Fruit fly (Drosophila melanogaster): Measurements from ENCODE around the gene CG4768.

Gene CG4768

DNA sequence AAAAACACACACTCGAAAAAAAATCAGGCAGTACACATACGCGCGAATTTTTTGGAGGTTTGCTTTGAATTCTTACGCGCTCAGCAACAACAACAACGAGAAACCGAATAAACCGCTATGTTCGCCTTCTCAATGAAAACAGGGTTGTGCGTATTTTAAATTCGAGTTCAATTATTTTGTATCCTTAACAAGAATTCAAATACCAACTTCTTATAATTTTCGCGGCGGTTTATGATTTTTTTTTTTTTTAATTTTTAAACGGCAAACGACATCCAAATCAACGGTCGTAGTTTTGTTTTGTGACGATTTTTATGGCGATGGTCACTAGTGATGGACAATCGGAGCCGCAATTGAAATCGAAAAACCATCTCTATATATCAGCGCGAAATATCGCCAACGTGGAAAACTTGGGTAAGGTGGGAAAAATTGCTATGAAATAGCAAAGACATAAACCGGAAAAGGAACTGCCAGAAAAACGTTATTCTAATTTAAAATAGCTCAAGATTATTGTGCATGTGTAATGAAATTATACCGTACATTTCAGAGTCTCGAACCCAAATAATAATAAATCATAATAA is 40.3 kb upstream of the CG4768 start, which contains the start of gene goe (continued):
- TF ChIP-seq MTF-1 (GFP tag; optimal IDR thresholded peaks at IDR 0.05; ENCODE audit: borderline replicate concordance), result peak; percentile 81
- TF ChIP-seq E2f2 (GFP tag; IDR thresholded peaks at IDR 0.05), result peak; percentile 83
- peak; percentile 0 for TF ChIP-seq bigmax (GFP tag; optimal IDR thresholded peaks at IDR 0.05)
- no peak for TF ChIP-seq CG15479 (GFP tag; optimal IDR thresholded peaks at IDR 0.05)
- TF ChIP-seq exex (tag; optimal IDR thresholded peaks at IDR 0.05), result peak; percentile 33
- TF ChIP-seq CG6854 (GFP tag; optimal IDR thresholded peaks at IDR 0.05), result peak; percentile 50
- peak; percentile 34 for TF ChIP-seq CG7556 (GFP tag; optimal IDR thresholded peaks at IDR 0.05)
- TF ChIP-seq CG17612 (GFP tag; IDR thresholded peaks at IDR 0.05), result peak; percentile 60; the same call in 1 of the 2 replicates
- peak; percentile 66; the same call in 1 of the 2 replicates for TF ChIP-seq ham (GFP tag; IDR thresholded peaks at IDR 0.05)
- peak; percentile 79; the same call in 1 of the 2 replicates for TF ChIP-seq sna (GFP tag; IDR thresholded peaks at IDR 0.05; ENCODE audit: partially characterized antibody)
- peak; percentile 84 for TF ChIP-seq CG9817 (tag; optimal IDR thresholded peaks at IDR 0.05)
- peak; percentile 67 for TF ChIP-seq MBD-R2 (GFP tag; IDR thresholded peaks at IDR 0.05)
- no peak for TF ChIP-seq CG2889 (GFP tag; IDR thresholded peaks at IDR 0.05)
- peak; percentile 83 for TF ChIP-seq HLH54F (GFP tag; optimal IDR thresholded peaks at IDR 0.05)
- TF ChIP-seq CG6254 (GFP tag; optimal IDR thresholded peaks at IDR 0.05), result no peak
- peak; percentile 89 for TF ChIP-seq luna (GFP tag; optimal IDR thresholded peaks at IDR 0.05)
- TF ChIP-seq CG14710 (tag; optimal IDR thresholded peaks at IDR 0.05), result peak; percentile 70
- peak; percentile 76 for TF ChIP-seq Chrac-16 (GFP tag; optimal IDR thresholded peaks at IDR 0.05)
- TF ChIP-seq Adf1 (GFP tag; IDR thresholded peaks at IDR 0.05), result peak; percentile 40
- TF ChIP-seq NK7.1 (GFP tag; optimal IDR thresholded peaks at IDR 0.05), result peak; percentile 70
- peak; percentile 95 for TF ChIP-seq CG42726 (GFP tag; IDR thresholded peaks at IDR 0.05; ENCODE audit: partially characterized antibody)
- TF ChIP-seq Meics (GFP tag; optimal IDR thresholded peaks at IDR 0.05), result peak; percentile 85
- peak; percentile 76 for TF ChIP-seq row (GFP tag; IDR thresholded peaks at IDR 0.05)
- TF ChIP-seq Aef1 (GFP tag; IDR thresholded peaks at IDR 0.05), result peak; percentile 76
- peak; percentile 88 for TF ChIP-seq HmgZ (tag; optimal IDR thresholded peaks at IDR 0.05)
- peak; percentile 49 for TF ChIP-seq pfk (GFP tag; optimal IDR thresholded peaks at IDR 0.05)
- peak; percentile 59 for TF ChIP-seq ash1 (GFP tag; optimal IDR thresholded peaks at IDR 0.05)
- TF ChIP-seq CG18476 (GFP tag; optimal IDR thresholded peaks at IDR 0.05), result no peak
- peak; percentile 73 for TF ChIP-seq CG11398 (GFP tag; optimal IDR thresholded peaks at IDR 0.05)
- TF ChIP-seq Myb (GFP tag; optimal IDR thresholded peaks at IDR 0.05), result peak; percentile 95
- TF ChIP-seq Oli (tag; optimal IDR thresholded peaks at IDR 0.05), result peak; percentile 45
- TF ChIP-seq wek (GFP tag; optimal IDR thresholded peaks at IDR 0.05), result peak; percentile 77
- TF ChIP-seq CG8478 (optimal IDR thresholded peaks at IDR 0.05), result no peak
- TF ChIP-seq CG12104 (GFP tag; optimal IDR thresholded peaks at IDR 0.05), result peak; percentile 68
- TF ChIP-seq B-H2 (GFP tag; optimal IDR thresholded peaks at IDR 0.05), result peak; percentile 74
- TF ChIP-seq Sin3A (optimal IDR thresholded peaks at IDR 0.05), result peak; percentile 39
- TF ChIP-seq Nf-YC (tag; optimal IDR thresholded peaks at IDR 0.05), result peak; percentile 25
- peak; percentile 98 for TF ChIP-seq Med (GFP tag)
- TF ChIP-seq CG13624 (GFP tag; optimal IDR thresholded peaks at IDR 0.05), result peak; percentile 92
- TF ChIP-seq CG15696 (tag; optimal IDR thresholded peaks at IDR 0.05), result no peak
- peak; percentile 56 for TF ChIP-seq CG6683 (GFP tag; optimal IDR thresholded peaks at IDR 0.05)
- TF ChIP-seq CG1603 (tag; optimal IDR thresholded peaks at IDR 0.05), result peak; percentile 82
- peak; percentile 49 for TF ChIP-seq gcm2 (GFP tag; optimal IDR thresholded peaks at IDR 0.05)
- peak; percentile 63 for TF ChIP-seq ato (GFP tag; IDR thresholded peaks at IDR 0.05; ENCODE audit: partially characterized antibody)
- no peak for TF ChIP-seq nerfin-1 (tag; optimal IDR thresholded peaks at IDR 0.05)
- peak; percentile 66; the same call in 2 of the 3 replicates for TF ChIP-seq so (GFP tag; IDR thresholded peaks at IDR 0.05)
- TF ChIP-seq CG17385 (GFP tag; optimal IDR thresholded peaks at IDR 0.05), result peak; percentile 73
- TF ChIP-seq Drgx (GFP tag; IDR thresholded peaks at IDR 0.05), result peak; percentile 61
- TF ChIP-seq Atf3 (GFP tag; optimal IDR thresholded peaks at IDR 0.05), result peak; percentile 74
- TF ChIP-seq D19B (GFP tag; optimal IDR thresholded peaks at IDR 0.05), result peak; percentile 20

All from whole organism, embryonic.